Fruit fly (Drosophila melanogaster): ENCODE measurements around the gene Mgat2.

Mgat2 gene

DNA sequence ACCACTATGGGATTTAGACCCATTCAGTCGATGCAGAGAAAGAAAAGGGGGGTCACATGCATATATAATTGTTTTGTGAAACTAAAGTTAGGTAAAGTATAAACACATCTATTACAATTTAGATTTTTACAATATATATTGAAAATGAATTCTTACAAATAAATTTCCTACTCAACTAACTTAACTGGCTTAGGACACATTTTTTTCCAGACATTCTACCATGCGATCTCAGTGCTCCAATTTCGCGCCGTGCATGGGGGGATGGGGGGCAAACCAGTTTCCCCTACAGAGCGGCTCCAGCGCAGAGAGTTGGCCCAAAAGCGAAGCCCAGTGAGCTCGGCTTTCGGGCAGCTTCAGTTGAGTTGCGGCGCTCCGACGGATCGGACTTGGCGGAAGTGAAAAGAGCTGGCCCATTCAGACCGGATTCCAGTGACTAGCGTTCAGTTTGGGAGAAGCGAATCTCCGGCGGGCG is 38.9 kb downstream of the Mgat2 start, which contains the start of gene CG7896 (continued):
- TF ChIP-seq dmrt11E (tag; optimal IDR thresholded peaks at IDR 0.05) = peak; percentile 52
- TF ChIP-seq CG3847 (GFP tag; IDR thresholded peaks at IDR 0.05) = peak; percentile 75
- TF ChIP-seq schlank (tag; optimal IDR thresholded peaks at IDR 0.05) = no peak
- peak; percentile 41 for TF ChIP-seq CG12155 (GFP tag; optimal IDR thresholded peaks at IDR 0.05)
- peak; percentile 67; the same call in 1 of the 2 replicates for TF ChIP-seq ranshi (GFP tag; IDR thresholded peaks at IDR 0.05)
- peak; percentile 46 for TF ChIP-seq CG8388 (GFP tag; optimal IDR thresholded peaks at IDR 0.05)
- TF ChIP-seq NK7.1 (GFP tag; optimal IDR thresholded peaks at IDR 0.05) = no peak
- TF ChIP-seq CG6175 (GFP tag; IDR thresholded peaks at IDR 0.05) = peak; percentile 69; the same call in 1 of the 3 replicates
- peak; percentile 53; the same call in 1 of the 3 replicates for TF ChIP-seq ase (GFP tag; IDR thresholded peaks at IDR 0.05)
- no peak for TF ChIP-seq h (optimal IDR thresholded peaks at IDR 0.05)
- TF ChIP-seq CG9437 (GFP tag; optimal IDR thresholded peaks at IDR 0.05) = peak; percentile 38
- TF ChIP-seq CG30020 (tag; optimal IDR thresholded peaks at IDR 0.05) = no peak
- no peak for TF ChIP-seq shn (GFP tag; optimal IDR thresholded peaks at IDR 0.05)
- TF ChIP-seq Hsf (GFP tag; optimal IDR thresholded peaks at IDR 0.05) = peak; percentile 33
- TF ChIP-seq Aef1 (GFP tag; IDR thresholded peaks at IDR 0.05) = peak; percentile 82
- peak; percentile 69 for TF ChIP-seq grau (tag; optimal IDR thresholded peaks at IDR 0.05)
- peak; percentile 75 for TF ChIP-seq zf30C (GFP tag; optimal IDR thresholded peaks at IDR 0.05)
- no peak for TF ChIP-seq fd102C (GFP tag; optimal IDR thresholded peaks at IDR 0.05)
- TF ChIP-seq bbx (GFP tag; IDR thresholded peaks at IDR 0.05; ENCODE audit: partially characterized antibody) = 0 out of 2 replicates have a peak, but pooled peaks have one; percentile 30
- peak; percentile 75 for TF ChIP-seq Sox100B (GFP tag; optimal IDR thresholded peaks at IDR 0.05)
- TF ChIP-seq abd-A (tag; optimal IDR thresholded peaks at IDR 0.05) = no peak
- TF ChIP-seq D19B (GFP tag; optimal IDR thresholded peaks at IDR 0.05) = no peak
- TF ChIP-seq da (GFP tag; optimal IDR thresholded peaks at IDR 0.05) = no peak
- TF ChIP-seq CG11093 (GFP tag; IDR thresholded peaks at IDR 0.05) = peak; percentile 78
- TF ChIP-seq Ssrp (tag; optimal IDR thresholded peaks at IDR 0.05) = peak; percentile 42
- TF ChIP-seq Xbp1 (GFP tag; optimal IDR thresholded peaks at IDR 0.05) = peak; percentile 64
- TF ChIP-seq ash1 (GFP tag; optimal IDR thresholded peaks at IDR 0.05) = no peak
- TF ChIP-seq CG4424 (GFP tag; optimal IDR thresholded peaks at IDR 0.05) = peak; percentile 69
- peak; percentile 67 for TF ChIP-seq CG9727 (GFP tag; optimal IDR thresholded peaks at IDR 0.05)
- no peak for TF ChIP-seq bowl (GFP tag; IDR thresholded peaks at IDR 0.05)
- TF ChIP-seq CG18011 (GFP tag; optimal IDR thresholded peaks at IDR 0.05) = no peak
- TF ChIP-seq pfk (GFP tag; optimal IDR thresholded peaks at IDR 0.05) = no peak
- peak; percentile 54 for TF ChIP-seq Abd-B (GFP tag; optimal IDR thresholded peaks at IDR 0.05)
- peak; percentile 10 for TF ChIP-seq Bteb2 (GFP tag; optimal IDR thresholded peaks at IDR 0.05)
- peak; percentile 52 for TF ChIP-seq CG4820 (GFP tag; optimal IDR thresholded peaks at IDR 0.05)
- TF ChIP-seq CG11504 (tag; optimal IDR thresholded peaks at IDR 0.05) = no peak
- no peak for TF ChIP-seq C15 (GFP tag; IDR thresholded peaks at IDR 0.05)
- TF ChIP-seq H15 (GFP tag; IDR thresholded peaks at IDR 0.05) = peak; percentile 55
- TF ChIP-seq CG32532 (GFP tag; IDR thresholded peaks at IDR 0.05) = peak; percentile 84
- peak; percentile 76 for TF ChIP-seq ssp (GFP tag; IDR thresholded peaks at IDR 0.05)
- TF ChIP-seq H2.0 (GFP tag; IDR thresholded peaks at IDR 0.05) = peak; percentile 71
- TF ChIP-seq CkIIα-i1 (GFP tag; IDR thresholded peaks at IDR 0.05) = no peak
- TF ChIP-seq Deaf1 (tag; optimal IDR thresholded peaks at IDR 0.05) = peak; percentile 71
- no peak for TF ChIP-seq Dref (GFP tag; IDR thresholded peaks at IDR 0.05)
- peak; percentile 69; the same call in 1 of the 3 replicates for TF ChIP-seq gce (GFP tag; IDR thresholded peaks at IDR 0.05)
- TF ChIP-seq CG3163 (GFP tag; optimal IDR thresholded peaks at IDR 0.05) = no peak
- no peak for TF ChIP-seq HLH4C (GFP tag; IDR thresholded peaks at IDR 0.05; ENCODE audit: partially characterized antibody)
- TF ChIP-seq Dad (GFP tag; optimal IDR thresholded peaks at IDR 0.05) = no peak
- TF ChIP-seq Awh (GFP tag; IDR thresholded peaks at IDR 0.05) = peak; percentile 66
- TF ChIP-seq CG33557 (GFP tag; optimal IDR thresholded peaks at IDR 0.05) = peak; percentile 61
- no peak for TF ChIP-seq D19A (tag; optimal IDR thresholded peaks at IDR 0.05)
- no peak for TF ChIP-seq Sin3A (optimal IDR thresholded peaks at IDR 0.05)

Measured in whole organism, embryonic.